Worm (Caenorhabditis elegans) whole organism, L4 larva: Measurements from ENCODE around the gene kbp-4.

Experiments used
- F44E2.7 ChIP-seq: fragments of 200-800 bp; sonication (Bioruptor generic); IDR thresholded peaks from 2 replicates; pipeline ENCODE4 v2.1.2; 2022; ENCODE audit warnings: missing genetic modification characterization, missing compliant biosample characterization
- T20F7.1 ChIP-seq: fragments of 200-800 bp; sonication (Bioruptor generic); optimal IDR thresholded peaks from 2 replicates; lab custom pipeline; 2018; ENCODE audit warnings: mild to moderate bottlenecking, missing genetic modification characterization, missing compliant biosample characterization
- T26A8.4 ChIP-seq: fragments of 200-800 bp; sonication (Bioruptor generic); IDR thresholded peaks from 2 replicates; pipeline ENCODE4 v1.3.6; 2022; ENCODE audit warnings: missing genetic modification characterization, missing compliant biosample characterization
- Y105C5A.15 ChIP-seq: fragments of 200-800 bp; sonication (Bioruptor generic); IDR thresholded peaks from 2 replicates; pipeline ENCODE4 v1.3.6; 2022; ENCODE audit warnings: missing genetic modification characterization, missing compliant biosample characterization
- Y5F2A.4 ChIP-seq: fragments of 200-800 bp; sonication (Bioruptor generic); optimal IDR thresholded peaks from 2 replicates; lab custom pipeline; 2018; ENCODE audit warnings: mild to moderate bottlenecking, missing genetic modification characterization, missing compliant biosample characterization
- Y75B8A.6 ChIP-seq: fragments of 200-800 bp; sonication (Bioruptor generic); IDR thresholded peaks from 2 replicates; pipeline ENCODE4 v1.3.6; 2022; ENCODE audit warnings: missing genetic modification reagents, missing genetic modification characterization, missing compliant biosample characterization
- aha-1 ChIP-seq: fragments of 150-350 bp; peaks from one replicate; lab custom pipeline; 2014; ENCODE audit warnings: missing biosample characterization, missing genetic modification characterization
- aly-2 ChIP-seq: sonication (generic microtip); optimal IDR thresholded peaks from 2 replicates; lab custom pipeline; 2018; ENCODE audit warnings: missing biosample characterization, missing genetic modification characterization
- arid-1 ChIP-seq: fragments of 200-800 bp; sonication (Bioruptor generic); conservative IDR thresholded peaks from 2 replicates; pipeline ENCODE4 v1.3.6; 2022; ENCODE audit warnings: missing genetic modification reagents, missing genetic modification characterization, missing compliant biosample characterization
- attf-4 ChIP-seq: sonication (generic microtip); optimal IDR thresholded peaks from 3 replicates; lab custom pipeline; 2017; ENCODE audit warnings: missing biosample characterization, missing genetic modification characterization
- ceh-28 ChIP-seq: fragments of 150-350 bp; optimal IDR thresholded peaks from 2 replicates; lab custom pipeline; 2014; ENCODE audit warnings: missing biosample characterization, missing genetic modification reagents, missing genetic modification characterization
- ceh-32 ChIP-seq: sonication (generic microtip); optimal IDR thresholded peaks from 2 replicates; lab custom pipeline; 2016; ENCODE audit warnings: mild to moderate bottlenecking, missing genetic modification characterization, missing compliant biosample characterization; ENCODE audit not compliant: poor library complexity
- ces-1 ChIP-seq: fragments of 150-350 bp; sonication (generic microtip); optimal IDR thresholded peaks from 4 replicates; lab custom pipeline; 2014; ENCODE audit warnings: missing biosample characterization, missing genetic modification reagents, missing genetic modification characterization
- ctbp-1 ChIP-seq: fragments of 200-800 bp; sonication (Bioruptor generic); IDR thresholded peaks from 2 replicates; pipeline ENCODE4 v1.3.6; 2022; ENCODE audit warnings: missing genetic modification reagents, missing genetic modification characterization, missing compliant biosample characterization
- dmd-8 ChIP-seq: fragments of 200-800 bp; sonication (Bioruptor generic); IDR thresholded peaks from 2 replicates; pipeline ENCODE4 v1.3.6; 2022; ENCODE audit warnings: missing genetic modification characterization, missing compliant biosample characterization
- duxl-1 ChIP-seq: sonication (generic microtip); optimal IDR thresholded peaks from 2 replicates; lab custom pipeline; 2016; ENCODE audit warnings: mild to moderate bottlenecking, missing genetic modification characterization, moderate library complexity, missing compliant biosample characterization; ENCODE audit not compliant: poor library complexity
- egl-27 ChIP-seq: sonication (generic microtip); optimal IDR thresholded peaks from 3 replicates; lab custom pipeline; 2017; ENCODE audit warnings: missing biosample characterization, missing genetic modification reagents, missing genetic modification characterization
- egl-43 ChIP-seq: fragments of 200-800 bp; sonication (Bioruptor generic); IDR thresholded peaks from 2 replicates; pipeline ENCODE4 v1.3.6; 2022; ENCODE audit warnings: missing genetic modification reagents, missing genetic modification characterization, missing compliant biosample characterization
- hlh-11 ChIP-seq: fragments of 200-800 bp; sonication (Bioruptor generic); optimal IDR thresholded peaks from 2 replicates; lab custom pipeline; 2018; ENCODE audit warnings: mild to moderate bottlenecking, missing genetic modification characterization, missing compliant biosample characterization
- hlh-30 ChIP-seq: sonication (generic microtip); optimal IDR thresholded peaks from 2 replicates; lab custom pipeline; 2017; ENCODE audit warnings: antibody characterized with exemption, mild to moderate bottlenecking, missing genetic modification characterization, missing compliant biosample characterization; ENCODE audit not compliant: insufficient read depth
- lin-13 ChIP-seq: fragments of 150-350 bp; optimal IDR thresholded peaks from 2 replicates; lab custom pipeline; 2014; ENCODE audit warnings: missing biosample characterization, missing genetic modification reagents, missing genetic modification characterization
- lin-38 ChIP-seq: fragments of 200-800 bp; sonication (Bioruptor generic); IDR thresholded peaks from 2 replicates; pipeline ENCODE4 v1.3.6; 2022; ENCODE audit warnings: missing genetic modification reagents, missing genetic modification characterization, missing compliant biosample characterization
- madf-5 ChIP-seq, 2 experiments: fragments of 200-800 bp; sonication (Bioruptor generic); IDR thresholded peaks; 2 replicates each; pipeline ENCODE4 v1.3.6; 2022; ENCODE audit warnings: missing compliant biosample characterization in 2 of 2, missing genetic modification characterization in 2 of 2
- madf-9 ChIP-seq: fragments of 200-800 bp; sonication (Bioruptor generic); conservative IDR thresholded peaks from 2 replicates; pipeline ENCODE4 v1.3.6; 2022; ENCODE audit warnings: missing genetic modification reagents, missing genetic modification characterization, missing compliant biosample characterization
- mdt-29 ChIP-seq: fragments of 200-800 bp; sonication (Bioruptor generic); IDR thresholded peaks from 2 replicates; pipeline ENCODE4 v1.3.6; 2022; ENCODE audit warnings: missing genetic modification reagents, missing genetic modification characterization, missing compliant biosample characterization
- mep-1 ChIP-seq: fragments of 150-350 bp; sonication (generic microtip); optimal IDR thresholded peaks from 3 replicates; lab custom pipeline; 2014; ENCODE audit warnings: missing biosample characterization, missing genetic modification characterization
- mxl-3 ChIP-seq: fragments of 200-800 bp; sonication (Bioruptor generic); optimal IDR thresholded peaks from 2 replicates; lab custom pipeline; 2018; ENCODE audit warnings: mild to moderate bottlenecking, missing genetic modification characterization, missing compliant biosample characterization
- nhr-25 ChIP-seq: sonication (generic microtip); optimal IDR thresholded peaks from 2 replicates; lab custom pipeline; 2017; ENCODE audit warnings: missing genetic modification characterization, mild to moderate bottlenecking, missing compliant biosample characterization, antibody characterized with exemption, moderate library complexity, borderline replicate concordance; ENCODE audit not compliant: insufficient read depth
- nhr-76 ChIP-seq: fragments of 150-350 bp; optimal IDR thresholded peaks from 2 replicates; lab custom pipeline; 2014; ENCODE audit warnings: missing biosample characterization, missing genetic modification characterization
- php-3 ChIP-seq: fragments of 200-800 bp; sonication (Bioruptor generic); IDR thresholded peaks from 2 replicates; pipeline ENCODE4 v1.3.6; 2022; ENCODE audit warnings: missing genetic modification reagents, missing genetic modification characterization, missing compliant biosample characterization
- set-16 ChIP-seq: fragments of 200-800 bp; sonication (Bioruptor generic); IDR thresholded peaks from 2 replicates; pipeline ENCODE4 v1.3.6; 2022; ENCODE audit warnings: missing genetic modification reagents, missing genetic modification characterization, missing compliant biosample characterization
- spr-1 ChIP-seq: sonication (generic microtip); optimal IDR thresholded peaks from 2 replicates; lab custom pipeline; 2016; ENCODE audit warnings: mild to moderate bottlenecking, missing genetic modification characterization, missing compliant biosample characterization
- vab-7 ChIP-seq: fragments of 200-800 bp; sonication (Bioruptor generic); IDR thresholded peaks from 2 replicates; pipeline ENCODE4 v1.3.6; 2022; ENCODE audit warnings: missing genetic modification reagents, missing genetic modification characterization, missing compliant biosample characterization
- zfp-2 ChIP-seq: sonication (generic microtip); optimal IDR thresholded peaks from 2 replicates; lab custom pipeline; 2016; ENCODE audit warnings: mild to moderate bottlenecking, missing genetic modification characterization, missing compliant biosample characterization
- zip-2 ChIP-seq: fragments of 150-350 bp; optimal IDR thresholded peaks from 2 replicates; lab custom pipeline; 2014; ENCODE audit warnings: missing biosample characterization, missing genetic modification characterization

The kbp-4 gene

DNA sequence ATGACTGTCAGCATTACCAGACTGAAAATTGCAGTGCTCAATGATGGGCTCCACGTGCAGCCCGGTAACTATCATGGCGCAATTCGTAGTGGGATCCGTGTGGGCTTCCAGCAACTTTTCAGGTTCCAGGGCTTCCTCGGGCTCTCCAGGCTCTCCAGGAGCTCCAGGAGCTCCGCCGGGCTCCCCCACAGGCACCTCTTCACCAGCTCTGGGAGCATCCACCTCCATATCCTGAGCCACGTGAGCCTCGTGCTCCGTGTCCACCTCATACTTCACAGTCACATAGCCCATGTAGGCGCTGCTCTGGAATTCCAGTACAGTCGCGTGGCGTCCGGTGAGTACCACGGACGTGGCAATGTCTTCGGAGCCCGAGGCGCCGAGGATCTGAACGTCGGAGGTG, 28.8 kb upstream of the kbp-4 start:
- TF ChIP-seq mdt-29 (no peak), madf-5 (GFP tag; IDR thresholded peaks at IDR 0.05; lab: Robert Waterston, UW) (0 out of 4 replicates have a peak, but pooled peaks of 1 of the 2 experiments have one; percentile 27), mep-1 (tag; lab: Kevin White, UChicago) (no peak), Y105C5A.15 (no peak), lin-13 (GFP tag; lab: Kevin White, UChicago) (no peak), attf-4 (no peak), F44E2.7 (GFP tag; lab: Robert Waterston, UW) (no peak), egl-43 (no peak), ctbp-1 (GFP tag; lab: Robert Waterston, UW) (0 out of 2 replicates have a peak, but pooled peaks have one; percentile 17), egl-27 (tag; lab: Kevin White, UChicago) (no peak), php-3 (GFP tag; lab: Robert Waterston, UW) (no peak), nhr-76 (no peak), madf-9 (GFP tag; lab: Robert Waterston, UW) (no peak), mxl-3 (no peak), ces-1 (GFP tag; lab: Kevin White, UChicago) (no peak), ceh-28 (no peak), vab-7 (GFP tag; lab: Robert Waterston, UW) (no peak), zip-2 (tag; lab: Kevin White, UChicago) (no peak), set-16 (GFP tag; lab: Robert Waterston, UW) (peak; percentile 94), ceh-32 (no peak), Y75B8A.6 (GFP tag; lab: Robert Waterston, UW) (no peak), hlh-11 (no peak), Y5F2A.4 (GFP tag; lab: Kevin White, UChicago) (no peak), arid-1 (GFP tag; lab: Robert Waterston, UW) (no peak), aly-2 (tag; lab: Kevin White, UChicago) (no peak)

DNA sequence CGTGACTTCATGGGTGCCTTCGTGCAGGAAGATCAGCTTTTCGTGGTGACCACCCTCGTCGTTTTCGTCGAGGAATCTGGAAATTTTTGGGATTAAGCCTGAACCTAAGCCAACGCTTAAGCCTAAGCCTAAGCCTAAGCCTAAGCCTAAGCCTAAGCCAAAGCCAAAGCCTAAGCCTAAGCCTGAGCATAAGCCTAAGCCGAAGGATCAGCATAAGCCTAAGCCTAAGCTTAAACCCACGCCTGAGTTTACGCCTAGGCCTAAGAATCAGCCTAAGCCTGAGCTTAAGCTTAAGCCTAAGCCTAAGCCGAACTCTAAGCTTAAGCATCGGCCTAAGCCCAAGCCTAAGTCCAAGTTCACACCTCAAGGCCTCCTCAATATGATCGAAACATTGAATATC, 28.4 kb upstream of the kbp-4 start:
- TF ChIP-seq T20F7.1 (GFP tag; lab: Kevin White, UChicago): no peak
- no peak for TF ChIP-seq zfp-2 (tag; lab: Kevin White, UChicago)
- TF ChIP-seq duxl-1 (tag; lab: Kevin White, UChicago): no peak
- no peak for TF ChIP-seq ces-1 (GFP tag; lab: Kevin White, UChicago)
- no peak for TF ChIP-seq nhr-25
- TF ChIP-seq spr-1 (tag; lab: Kevin White, UChicago): no peak
- TF ChIP-seq php-3 (GFP tag; lab: Robert Waterston, UW): 0 out of 2 replicates have a peak, but pooled peaks have one; percentile 5

DNA sequence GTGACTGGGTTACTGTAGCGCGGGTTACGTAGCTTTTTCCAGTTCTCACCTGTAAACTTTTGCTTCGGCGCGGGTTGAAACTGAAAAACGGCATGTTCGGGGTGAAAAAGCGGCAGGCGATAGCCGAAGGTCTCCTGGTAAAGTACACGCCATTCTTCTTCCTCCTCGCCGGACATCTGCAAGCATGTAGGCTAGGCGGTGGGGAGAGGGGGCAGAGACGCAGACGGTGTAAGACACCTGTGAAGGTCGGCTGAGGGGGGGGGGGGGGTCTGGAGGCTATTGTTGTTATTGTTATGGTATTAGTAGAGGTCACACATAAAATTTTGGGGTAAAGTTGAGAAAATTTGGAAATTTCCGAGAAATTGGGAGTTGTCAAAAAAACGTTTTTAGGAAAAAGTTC, 27.6 kb upstream of the kbp-4 start, which contains the start of gene fbxo-11.2:
fbxo-11.2 (minus strand) TSS at position 176 of the 400 bp plus-strand sequence.
- TF ChIP-seq lin-38 (GFP tag; lab: Robert Waterston, UW) (0 out of 2 replicates have a peak, but pooled peaks have one; percentile 18), mxl-3 (peak; percentile 67), hlh-30 (tag; lab: Kevin White, UChicago) (peak; percentile 9), set-16 (GFP tag; lab: Robert Waterston, UW) (peak; percentile 81), hlh-11 (peak; percentile 24), dmd-8 (GFP tag; lab: Robert Waterston, UW) (no peak)

DNA sequence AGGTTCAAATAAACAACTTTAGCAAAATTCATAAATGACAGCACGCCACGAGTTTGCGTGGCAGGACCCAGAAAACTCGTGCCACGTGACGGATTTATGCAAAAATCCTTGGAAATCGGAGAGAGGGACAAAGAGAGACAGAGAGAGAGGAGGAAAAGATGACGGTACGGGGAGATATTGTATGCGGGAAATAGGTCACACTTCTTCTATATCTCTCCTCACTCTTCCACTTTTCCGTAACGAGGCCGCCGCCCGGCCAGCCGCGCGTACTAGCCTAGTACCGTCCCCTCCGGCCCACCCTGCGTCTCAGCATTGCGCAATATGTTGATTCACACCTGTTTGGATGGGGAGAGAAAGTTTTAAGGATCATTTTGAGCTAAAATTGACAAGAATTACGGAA, 26.6 kb upstream of the kbp-4 start:
- TF ChIP-seq T26A8.4 (GFP tag; lab: Robert Waterston, UW) (no peak), aha-1 (tag; lab: Kevin White, UChicago) (peak; percentile 28), set-16 (GFP tag; lab: Robert Waterston, UW) (peak; percentile 32; the same call in 1 of the 2 replicates)
